Worm (Caenorhabditis elegans) whole organism, L3 larva: ENCODE data around the gene T19B10.12.
A peak's percentile ranks its signal among the peaks of the same experiment; 100 is the strongest.

Experiments
- ZK546.5 ChIP-seq: sonication (generic microtip); optimal IDR thresholded peaks from 2 replicates; lab custom pipeline; 2017; ENCODE audit warnings: missing biosample characterization, missing genetic modification characterization
- ama-1 ChIP-seq: fragments of 150-350 bp; optimal IDR thresholded peaks from 2 replicates; lab custom pipeline; 2018
- ceh-16 ChIP-seq: sonication (generic microtip); optimal IDR thresholded peaks from 2 replicates; lab custom pipeline; 2017; ENCODE audit warnings: missing biosample characterization, missing genetic modification characterization
- ceh-28 ChIP-seq: fragments of 150-350 bp; optimal IDR thresholded peaks from 2 replicates; lab custom pipeline; 2014; ENCODE audit warnings: missing biosample characterization, missing genetic modification reagents, missing genetic modification characterization
- ceh-9 ChIP-seq: sonication (generic microtip); optimal IDR thresholded peaks from 2 replicates; lab custom pipeline; 2018; ENCODE audit warnings: missing biosample characterization, missing genetic modification characterization
- egl-27 ChIP-seq: sonication (generic microtip); optimal IDR thresholded peaks from 4 replicates; lab custom pipeline; 2017; ENCODE audit warnings: missing biosample characterization, missing genetic modification reagents, missing genetic modification characterization
- elt-1 ChIP-seq: fragments of 150-350 bp; optimal IDR thresholded peaks from 2 replicates; lab custom pipeline; 2014; ENCODE audit warnings: missing biosample characterization, missing genetic modification characterization
- elt-2 ChIP-seq: sonication (generic microtip); optimal IDR thresholded peaks from 2 replicates; lab custom pipeline; 2016; ENCODE audit warnings: missing genetic modification reagents, mild to moderate bottlenecking, missing genetic modification characterization, missing compliant biosample characterization
- elt-3 ChIP-seq, 3 experiments: fragments of 150-350 bp in 1 of 3; sonication (generic microtip) in 2 of 3; optimal IDR thresholded peaks; 2 replicates in 2 of 3; 4 replicates in 1 of 3; lab custom pipeline; 2014 to 2017; ENCODE audit warnings: missing biosample characterization in 3 of 3, missing genetic modification characterization in 3 of 3
- fkh-10 ChIP-seq: sonication (generic microtip); optimal IDR thresholded peaks from 2 replicates; lab custom pipeline; 2017; ENCODE audit warnings: missing biosample characterization, missing genetic modification reagents, missing genetic modification characterization
- fkh-2 ChIP-seq: fragments of 150-350 bp; optimal IDR thresholded peaks from 2 replicates; lab custom pipeline; 2014; ENCODE audit warnings: missing biosample characterization, missing genetic modification reagents, missing genetic modification characterization
- fos-1 ChIP-seq: fragments of 150-350 bp; optimal IDR thresholded peaks from 2 replicates; lab custom pipeline; 2014; ENCODE audit warnings: missing biosample characterization, missing genetic modification characterization
- hmg-11 ChIP-seq: sonication (generic microtip); optimal IDR thresholded peaks from 2 replicates; lab custom pipeline; 2016; ENCODE audit warnings: missing genetic modification characterization, missing compliant biosample characterization
- jun-1 ChIP-seq: fragments of 150-350 bp; optimal IDR thresholded peaks from 2 replicates; lab custom pipeline; 2014; ENCODE audit warnings: missing biosample characterization, missing genetic modification reagents, missing genetic modification characterization
- lin-15B ChIP-seq: fragments of 150-350 bp; optimal IDR thresholded peaks from 2 replicates; lab custom pipeline; 2014; ENCODE audit warnings: missing biosample characterization, missing genetic modification characterization
- lin-39 ChIP-seq: fragments of 150-350 bp; optimal IDR thresholded peaks from 2 replicates; lab custom pipeline; 2018; ENCODE audit warnings: missing biosample characterization, missing genetic modification reagents, missing genetic modification characterization
- lsy-12 ChIP-seq: sonication (generic microtip); optimal IDR thresholded peaks from 2 replicates; lab custom pipeline; 2016; ENCODE audit warnings: mild to moderate bottlenecking, missing genetic modification characterization, missing compliant biosample characterization
- mdl-1 ChIP-seq: fragments of 150-350 bp; optimal IDR thresholded peaks from 2 replicates; lab custom pipeline; 2014; ENCODE audit warnings: missing biosample characterization, missing genetic modification characterization
- mml-1 ChIP-seq: fragments of 150-350 bp; sonication (generic microtip); optimal IDR thresholded peaks from 3 replicates; lab custom pipeline; 2014; ENCODE audit warnings: missing biosample characterization, missing genetic modification characterization
- nfya-1 ChIP-seq: sonication (generic microtip); optimal IDR thresholded peaks from 2 replicates; lab custom pipeline; 2017; ENCODE audit warnings: missing genetic modification characterization, mild to moderate bottlenecking, missing compliant biosample characterization, antibody characterized with exemption, moderate library complexity; ENCODE audit not compliant: insufficient read depth
- nhr-23 ChIP-seq: fragments of 150-350 bp; optimal IDR thresholded peaks from 2 replicates; lab custom pipeline; 2014; ENCODE audit warnings: missing biosample characterization, missing genetic modification reagents, missing genetic modification characterization
- nhr-28 ChIP-seq: fragments of 150-350 bp; optimal IDR thresholded peaks from 2 replicates; lab custom pipeline; 2014; ENCODE audit warnings: missing biosample characterization, missing genetic modification characterization
- nhr-43 ChIP-seq: sonication (generic microtip); optimal IDR thresholded peaks from 2 replicates; lab custom pipeline; 2016; ENCODE audit warnings: mild to moderate bottlenecking, missing genetic modification characterization, missing compliant biosample characterization; ENCODE audit not compliant: poor library complexity, severe bottlenecking
- nhr-76 ChIP-seq: fragments of 150-350 bp; sonication (generic microtip); optimal IDR thresholded peaks from 5 replicates; lab custom pipeline; 2014; ENCODE audit warnings: missing biosample characterization, missing genetic modification characterization
- pqm-1 ChIP-seq: fragments of 150-350 bp; optimal IDR thresholded peaks from 2 replicates; lab custom pipeline; 2017; ENCODE audit warnings: missing biosample characterization, missing genetic modification characterization, inconsistent platforms
- sea-2 ChIP-seq: fragments of 150-350 bp; sonication (generic microtip); optimal IDR thresholded peaks from 4 replicates; lab custom pipeline; 2014; ENCODE audit warnings: missing biosample characterization, missing genetic modification reagents, missing genetic modification characterization
- skn-1 ChIP-seq: fragments of 150-350 bp; optimal IDR thresholded peaks from 2 replicates; lab custom pipeline; 2014; ENCODE audit warnings: missing biosample characterization, missing genetic modification characterization
- snpc-4 ChIP-seq: fragments of 150-350 bp; optimal IDR thresholded peaks from 2 replicates; lab custom pipeline; 2014; ENCODE audit warnings: missing biosample characterization, missing genetic modification characterization
- tbx-2 ChIP-seq: sonication (generic microtip); optimal IDR thresholded peaks from 2 replicates; lab custom pipeline; 2016; ENCODE audit warnings: mild to moderate bottlenecking, missing genetic modification characterization, missing compliant biosample characterization
- unc-39 ChIP-seq: sonication (generic microtip); optimal IDR thresholded peaks from 4 replicates; lab custom pipeline; 2017; ENCODE audit warnings: missing biosample characterization, missing genetic modification characterization
- unc-62 ChIP-seq: fragments of 150-350 bp; sonication (generic microtip); optimal IDR thresholded peaks from 4 replicates; lab custom pipeline; 2014; ENCODE audit warnings: missing biosample characterization, missing genetic modification reagents, missing genetic modification characterization
- zag-1 ChIP-seq: fragments of 150-350 bp; optimal IDR thresholded peaks from 2 replicates; lab custom pipeline; 2014; ENCODE audit warnings: missing biosample characterization, missing genetic modification characterization
- ztf-11 ChIP-seq: fragments of 150-350 bp; optimal IDR thresholded peaks from 2 replicates; lab custom pipeline; 2014; ENCODE audit warnings: missing biosample characterization, missing genetic modification characterization
- ztf-4 ChIP-seq: fragments of 150-350 bp; optimal IDR thresholded peaks from 2 replicates; lab custom pipeline; 2014; ENCODE audit warnings: missing biosample characterization, missing genetic modification characterization

The T19B10.12 gene

ce11 chrV:11263025-11263424, 12.2 kb downstream of the T19B10.12 start, which contains the start of gene F07B10.4:
F07B10.4 (minus strand) TSS chrV:11263125.
- TF ChIP-seq mml-1 (tag; lab: Kevin White, UChicago) (no peak), ZK546.5 (no peak), fkh-2 (tag; lab: Kevin White, UChicago) (no peak), lsy-12 (no peak), mdl-1 (no peak), nhr-43 (tag; lab: Kevin White, UChicago) (no peak), fkh-10 (GFP tag; lab: Kevin White, UChicago) (no peak), ceh-28 (tag; lab: Kevin White, UChicago) (no peak), nfya-1 (tag; lab: Kevin White, UChicago) (no peak), unc-62 (GFP tag; lab: Kevin White, UChicago) (no peak), nhr-76 (tag; lab: Kevin White, UChicago) (no peak), jun-1 (tag; lab: Kevin White, UChicago) (no peak), unc-39 (tag; lab: Kevin White, UChicago) (no peak)
- TF ChIP-seq, all 47 proteins: peak for 0

DNA sequence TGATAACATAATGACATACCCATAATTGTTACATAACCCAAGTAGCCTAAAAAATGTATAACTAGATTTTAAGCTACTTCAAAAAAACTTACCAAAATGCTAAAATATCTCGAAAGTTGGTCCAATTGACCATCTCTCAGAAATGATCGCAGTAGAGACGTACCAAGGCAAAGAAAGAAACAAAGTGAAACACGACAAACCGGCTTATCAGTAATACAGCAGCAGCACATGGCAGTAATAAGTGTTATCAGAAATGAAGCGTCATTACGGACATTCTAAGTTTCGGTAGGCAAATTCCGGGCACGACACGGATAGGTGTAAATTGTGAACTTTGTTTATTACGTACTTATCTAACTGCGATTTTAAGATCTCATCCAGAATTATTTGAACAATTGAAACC, 14.6 kb downstream of the T19B10.12 start, which contains the start of gene cln-3.1:
Gene cln-3.1, minus strand, starts transcription at position 171 of the 400 bp plus-strand sequence.
- TF ChIP-seq pqm-1 (tag; lab: Kevin White, UChicago) (peak; percentile 28), elt-2 (tag; lab: Kevin White, UChicago) (peak; percentile 64), fkh-2 (tag; lab: Kevin White, UChicago) (no peak), ceh-28 (tag; lab: Kevin White, UChicago) (no peak)

- TF ChIP-seq unc-39 (tag; lab: Kevin White, UChicago): no peak
- no peak for TF ChIP-seq fkh-10 (GFP tag; lab: Kevin White, UChicago)
- TF ChIP-seq ama-1: no peak
- no peak for TF ChIP-seq ceh-28 (tag; lab: Kevin White, UChicago)
- TF ChIP-seq ceh-9: no peak
- no peak for TF ChIP-seq elt-3 (tag; optimal IDR thresholded peaks at IDR 0.05; lab: Kevin White, UChicago)
- no peak for TF ChIP-seq sea-2 (GFP tag; lab: Kevin White, UChicago)
- TF ChIP-seq nhr-76 (tag; lab: Kevin White, UChicago): no peak
- TF ChIP-seq nhr-43 (tag; lab: Kevin White, UChicago): no peak
- no peak for TF ChIP-seq zag-1 (tag; lab: Kevin White, UChicago)
- TF ChIP-seq hmg-11 (tag; lab: Kevin White, UChicago): no peak
- TF ChIP-seq ZK546.5: no peak
- no peak for TF ChIP-seq ztf-11 (tag; lab: Kevin White, UChicago)
- TF ChIP-seq nhr-23 (tag; lab: Kevin White, UChicago): no peak
- TF ChIP-seq ceh-16 (tag; lab: Kevin White, UChicago): no peak
- TF ChIP-seq fos-1: no peak
Measured at ce11 chrV:11266681-11267080, 15.8 kb downstream of the T19B10.12 start, which contains the start of gene str-116. str-116 (plus strand) TSS chrV:11266981.

- TF ChIP-seq unc-62 (GFP tag; lab: Kevin White, UChicago) (no peak), elt-1 (tag; lab: Kevin White, UChicago) (no peak), nhr-28 (tag; lab: Kevin White, UChicago) (no peak), skn-1 (tag; lab: Kevin White, UChicago) (no peak), snpc-4 (tag; lab: Kevin White, UChicago) (no peak), fos-1 (no peak), jun-1 (tag; lab: Kevin White, UChicago) (no peak), ztf-4 (tag; lab: Kevin White, UChicago) (no peak), mml-1 (tag; lab: Kevin White, UChicago) (no peak), lin-15B (tag; lab: Kevin White, UChicago) (no peak), ama-1 (no peak), egl-27 (tag; lab: Kevin White, UChicago) (no peak), ztf-11 (tag; lab: Kevin White, UChicago) (no peak), lin-39 (tag; lab: Kevin White, UChicago) (no peak), tbx-2 (tag; lab: Kevin White, UChicago) (no peak), mdl-1 (no peak), ZK546.5 (no peak), ceh-9 (no peak)
Measured at ce11 chrV:11268791-11269190, 18.0 kb downstream of the T19B10.12 start, which contains the start of gene str-115. str-115 (plus strand) TSS chrV:11269091.
